Worm (Caenorhabditis elegans) whole organism, L4 larva: ENCODE measurements around the gene F21H12.3.

Source experiments
- F44E2.7 ChIP-seq: fragments of 200-800 bp; sonication (Bioruptor generic); IDR thresholded peaks from 2 replicates; pipeline ENCODE4 v2.1.2; 2022; ENCODE audit warnings: missing genetic modification characterization, missing compliant biosample characterization
- Y48G9A.11 ChIP-seq: fragments of 200-800 bp; sonication (Bioruptor generic); IDR thresholded peaks from 2 replicates; pipeline ENCODE4 v1.3.6; 2022; ENCODE audit warnings: missing genetic modification reagents, missing genetic modification characterization, missing compliant biosample characterization
- Y75B8A.6 ChIP-seq: fragments of 200-800 bp; sonication (Bioruptor generic); IDR thresholded peaks from 2 replicates; pipeline ENCODE4 v1.3.6; 2022; ENCODE audit warnings: missing genetic modification reagents, missing genetic modification characterization, missing compliant biosample characterization
- aha-1 ChIP-seq: fragments of 150-350 bp; peaks from one replicate; lab custom pipeline; 2014; ENCODE audit warnings: missing biosample characterization, missing genetic modification characterization
- ceh-20 ChIP-seq: fragments of 200-800 bp; sonication (Bioruptor generic); IDR thresholded peaks from 2 replicates; pipeline ENCODE4 v1.3.6; 2022; ENCODE audit warnings: missing genetic modification reagents, missing genetic modification characterization, missing compliant biosample characterization
- ceh-32 ChIP-seq: sonication (generic microtip); optimal IDR thresholded peaks from 2 replicates; lab custom pipeline; 2016; ENCODE audit warnings: mild to moderate bottlenecking, missing genetic modification characterization, missing compliant biosample characterization; ENCODE audit not compliant: poor library complexity
- ces-1 ChIP-seq: fragments of 150-350 bp; sonication (generic microtip); optimal IDR thresholded peaks from 4 replicates; lab custom pipeline; 2014; ENCODE audit warnings: missing biosample characterization, missing genetic modification reagents, missing genetic modification characterization
- daf-16 ChIP-seq, 3 experiments: sonication (generic microtip); optimal IDR thresholded peaks; 2 replicates each; lab custom pipeline; 2016 to 2017; ENCODE audit warnings: missing genetic modification characterization in 3 of 3, missing genetic modification reagents in 3 of 3, mild to moderate bottlenecking in 2 of 3, missing compliant biosample characterization in 2 of 3, missing biosample characterization in 1 of 3, moderate library complexity in 1 of 3
- dmd-6 ChIP-seq: fragments of 200-800 bp; sonication (Bioruptor generic); IDR thresholded peaks from 2 replicates; pipeline ENCODE4 v1.3.6; 2022; ENCODE audit warnings: missing genetic modification reagents, missing genetic modification characterization, missing compliant biosample characterization
- dpl-1 ChIP-seq: fragments of 150-350 bp; optimal IDR thresholded peaks from 2 replicates; lab custom pipeline; 2014; ENCODE audit warnings: missing biosample characterization, missing genetic modification reagents, missing genetic modification characterization
- dve-1 ChIP-seq: sonication (generic microtip); optimal IDR thresholded peaks from 2 replicates; lab custom pipeline; 2017; ENCODE audit warnings: antibody characterized with exemption, mild to moderate bottlenecking, missing genetic modification characterization, missing compliant biosample characterization; ENCODE audit not compliant: insufficient read depth
- egl-43 ChIP-seq: fragments of 200-800 bp; sonication (Bioruptor generic); IDR thresholded peaks from 2 replicates; pipeline ENCODE4 v1.3.6; 2022; ENCODE audit warnings: missing genetic modification reagents, missing genetic modification characterization, missing compliant biosample characterization
- hlh-11 ChIP-seq: fragments of 200-800 bp; sonication (Bioruptor generic); optimal IDR thresholded peaks from 2 replicates; lab custom pipeline; 2018; ENCODE audit warnings: mild to moderate bottlenecking, missing genetic modification characterization, missing compliant biosample characterization
- hlh-30 ChIP-seq: sonication (generic microtip); optimal IDR thresholded peaks from 2 replicates; lab custom pipeline; 2017; ENCODE audit warnings: antibody characterized with exemption, mild to moderate bottlenecking, missing genetic modification characterization, missing compliant biosample characterization; ENCODE audit not compliant: insufficient read depth
- lin-15B ChIP-seq: fragments of 150-350 bp; sonication (generic microtip); optimal IDR thresholded peaks from 3 replicates; lab custom pipeline; 2014; ENCODE audit warnings: missing biosample characterization, missing genetic modification characterization
- lin-38 ChIP-seq: fragments of 200-800 bp; sonication (Bioruptor generic); IDR thresholded peaks from 2 replicates; pipeline ENCODE4 v1.3.6; 2022; ENCODE audit warnings: missing genetic modification reagents, missing genetic modification characterization, missing compliant biosample characterization
- lsy-2 ChIP-seq, 2 experiments: fragments of 150-350 bp in 1 of 2; sonication (generic microtip) in 1 of 2; optimal IDR thresholded peaks; 2 replicates each; lab custom pipeline; 2014 to 2017; ENCODE audit warnings: missing biosample characterization in 2 of 2, missing genetic modification characterization in 2 of 2
- mes-2 ChIP-seq: sonication (generic microtip); optimal IDR thresholded peaks from 2 replicates; lab custom pipeline; 2016; ENCODE audit warnings: missing genotype, mild to moderate bottlenecking, missing genetic modification characterization, missing compliant biosample characterization; ENCODE audit not compliant: poor library complexity, severe bottlenecking
- nhr-28 ChIP-seq: fragments of 150-350 bp; optimal IDR thresholded peaks from 2 replicates; lab custom pipeline; 2014; ENCODE audit warnings: missing biosample characterization, missing genetic modification characterization
- php-3 ChIP-seq: fragments of 200-800 bp; sonication (Bioruptor generic); IDR thresholded peaks from 2 replicates; pipeline ENCODE4 v1.3.6; 2022; ENCODE audit warnings: missing genetic modification reagents, missing genetic modification characterization, missing compliant biosample characterization
- pqm-1 ChIP-seq: sonication (generic microtip); optimal IDR thresholded peaks from 2 replicates; lab custom pipeline; 2017; ENCODE audit warnings: missing biosample characterization, missing genetic modification characterization
- rbr-2 ChIP-seq: sonication (generic microtip); optimal IDR thresholded peaks from 2 replicates; lab custom pipeline; 2016; ENCODE audit warnings: missing genotype, missing genetic modification characterization, missing compliant biosample characterization
- spr-3 ChIP-seq: fragments of 200-800 bp; sonication (Bioruptor generic); optimal IDR thresholded peaks from 2 replicates; lab custom pipeline; 2018; ENCODE audit warnings: mild to moderate bottlenecking, missing genetic modification characterization, missing compliant biosample characterization
- unc-62 ChIP-seq, 3 experiments: fragments of 150-350 bp in 1 of 3; sonication (generic microtip); optimal IDR thresholded peaks in 2 of 3; peaks in 1 of 3; 1 replicate in 1 of 3; 2 replicates in 2 of 3; lab custom pipeline; 2014 to 2017; ENCODE audit warnings: missing biosample characterization in 3 of 3, missing genetic modification characterization in 3 of 3, missing genetic modification reagents in 3 of 3, missing genotype in 1 of 3
- ztf-11 ChIP-seq: fragments of 150-350 bp; optimal IDR thresholded peaks from 2 replicates; lab custom pipeline; 2014; ENCODE audit warnings: missing biosample characterization, missing genetic modification characterization

F21H12.3 gene

ce11 chrII:6120548-6120947 lies 37.8 kb downstream of the F21H12.3 start (continued):
- TF ChIP-seq dve-1 (tag; lab: Kevin White, UChicago) = no peak
- no peak for TF ChIP-seq ces-1 (GFP tag; lab: Kevin White, UChicago)
- TF ChIP-seq lin-15B (tag; lab: Kevin White, UChicago) = no peak
- no peak for TF ChIP-seq Y48G9A.11 (GFP tag; lab: Robert Waterston, UW)
- TF ChIP-seq, all 104 proteins: peak for 0

DNA sequence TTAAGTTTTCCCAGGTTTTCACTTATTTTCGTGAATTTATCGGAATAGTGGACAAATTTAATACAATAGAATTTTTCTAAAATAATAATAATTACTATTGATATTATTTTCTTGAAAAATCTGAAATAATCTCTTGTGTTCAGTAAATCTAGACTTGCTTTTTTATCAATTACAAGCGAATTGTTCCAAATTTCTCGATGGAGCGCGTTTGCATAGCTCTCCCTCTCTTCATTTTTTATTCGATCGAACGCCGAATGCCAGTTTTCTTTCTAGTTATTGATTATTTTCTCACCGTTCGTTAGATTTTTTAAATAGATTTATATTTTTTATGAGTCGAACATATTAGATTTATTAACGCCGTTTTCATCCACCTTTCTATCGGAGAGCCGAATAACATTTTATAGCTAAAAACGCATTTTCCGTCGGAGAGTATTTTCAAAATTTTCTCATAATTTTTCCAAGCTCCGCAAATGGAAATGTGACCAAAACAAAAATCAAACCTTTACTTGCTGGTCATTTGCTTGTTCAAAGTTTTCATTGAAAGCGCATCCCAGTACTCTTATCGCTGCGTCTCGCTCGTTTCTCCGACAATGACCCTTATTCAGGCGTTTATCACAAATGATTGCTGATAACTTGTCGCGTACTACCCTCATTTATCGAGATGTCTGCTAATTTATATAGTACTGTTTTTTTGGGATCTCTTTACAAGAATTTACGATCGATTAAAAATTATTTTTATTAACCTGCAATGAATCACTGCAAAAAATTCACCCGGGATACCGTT lies 40.1 kb downstream of the F21H12.3 start:
- TF ChIP-seq pqm-1 = peak; percentile 90
- TF ChIP-seq hlh-11 (tag; lab: Kevin White, UChicago) = peak; percentile 45
- TF ChIP-seq ztf-11 (tag; lab: Kevin White, UChicago) = no peak
- no peak for TF ChIP-seq rbr-2 (tag; lab: Kevin White, UChicago)
- peak; percentile 75 for TF ChIP-seq php-3 (GFP tag; lab: Robert Waterston, UW)
- TF ChIP-seq lin-15B (tag; lab: Kevin White, UChicago) = no peak
- TF ChIP-seq dpl-1 = peak; percentile 13
- TF ChIP-seq lin-38 (GFP tag; lab: Robert Waterston, UW) = peak; percentile 94
- TF ChIP-seq mes-2 (tag; lab: Kevin White, UChicago) = peak; percentile 35
- TF ChIP-seq lsy-2 (tag; optimal IDR thresholded peaks at IDR 0.05; lab: Kevin White, UChicago) = peak in 1 of 2 experiments; percentile 59
- TF ChIP-seq dmd-6 (GFP tag; lab: Robert Waterston, UW) = peak; percentile 44; the same call in 1 of the 2 replicates
- no peak for TF ChIP-seq spr-3
- no peak for TF ChIP-seq daf-16 (GFP tag; optimal IDR thresholded peaks at IDR 0.05; lab: Kevin White, UChicago)
- TF ChIP-seq daf-16 (tag; optimal IDR thresholded peaks at IDR 0.05; lab: Kevin White, UChicago) = peak; percentile 43
- TF ChIP-seq nhr-28 (tag; lab: Kevin White, UChicago) = peak; percentile 16

DNA sequence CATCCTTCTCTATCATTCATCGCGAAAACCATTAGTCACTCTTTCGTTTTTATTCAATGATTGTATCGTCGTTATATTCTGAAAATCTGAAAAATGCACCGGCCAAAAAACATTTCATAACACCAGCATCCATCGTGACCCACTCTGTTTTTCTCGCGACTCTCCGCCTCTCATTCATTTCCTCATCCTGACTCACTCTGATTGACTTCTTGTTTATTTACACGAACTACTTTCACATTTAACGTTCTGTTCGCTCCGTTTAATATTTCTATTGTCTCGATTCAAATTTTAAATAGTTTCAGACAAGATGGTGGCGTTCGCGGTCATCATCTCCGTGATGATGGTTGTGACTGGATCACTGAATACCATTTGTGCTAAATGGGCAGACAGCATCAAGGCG lies 40.8 kb downstream of the F21H12.3 start, which contains the start of gene C29H12.2:
TSS of gene C29H12.2 (plus strand) at position 297 of the 400 bp plus-strand sequence.
- TF ChIP-seq F44E2.7 (GFP tag; lab: Robert Waterston, UW) = no peak
- TF ChIP-seq unc-62 (GFP tag; optimal IDR thresholded peaks at IDR 0.05 in 1 of 2; lab: Kevin White, UChicago) = peak in 1 of 2 experiments; percentile 94
- no peak for TF ChIP-seq unc-62 (tag; optimal IDR thresholded peaks at IDR 0.05; lab: Kevin White, UChicago)
- TF ChIP-seq hlh-30 (tag; lab: Kevin White, UChicago) = peak; percentile 51

- TF ChIP-seq daf-16 (GFP tag; optimal IDR thresholded peaks at IDR 0.05; lab: Kevin White, UChicago) (no peak), daf-16 (tag; optimal IDR thresholded peaks at IDR 0.05; lab: Kevin White, UChicago) (no peak), lin-38 (GFP tag; lab: Robert Waterston, UW) (peak; percentile 34; the same call in 1 of the 2 replicates)
Measured at ce11 chrII:6125259-6125658, 42.5 kb downstream of the F21H12.3 start, which contains the start of gene rars-2. TSS of gene rars-2 (plus strand) at chrII:6125559.

ce11 chrII:6132595-6132994 lies 49.9 kb downstream of the F21H12.3 start, which contains the start of gene abts-3:
TSS of gene abts-3 (plus strand) at chrII:6132895.
- no peak for TF ChIP-seq Y75B8A.6
- TF ChIP-seq egl-43 (GFP tag; lab: Robert Waterston, UW) = no peak
- no peak for TF ChIP-seq ceh-32 (tag; lab: Kevin White, UChicago)
- TF ChIP-seq ceh-20 (GFP tag; lab: Robert Waterston, UW) = no peak
- TF ChIP-seq aha-1 = no peak
